Worm (Caenorhabditis elegans): ENCODE data around the gene mls-2.

Gene mls-2

DNA sequence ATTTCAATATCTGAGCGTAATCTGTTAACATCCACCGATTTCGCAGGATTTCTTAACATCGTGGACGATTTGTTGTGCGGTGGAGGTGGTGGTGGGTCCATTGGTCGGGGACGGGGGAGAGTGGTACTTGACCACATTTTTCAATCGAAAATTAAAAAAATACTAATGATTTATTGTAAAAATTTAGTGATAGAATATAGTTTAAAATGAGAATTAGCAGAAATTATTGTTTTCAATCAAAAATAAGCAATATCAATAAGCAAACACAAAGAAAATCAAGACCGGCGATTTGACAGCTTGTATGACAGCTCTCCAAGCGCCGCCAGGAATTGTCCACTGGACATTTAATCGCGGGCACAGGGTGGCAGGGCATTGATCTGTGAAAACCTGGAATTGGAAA is 20.8 kb upstream of the mls-2 start, which contains the start of gene hum-10:
Gene hum-10 (minus strand): TSS at position 101 of the 400 bp plus-strand sequence.
- no peak for TF ChIP-seq pax-3 (tag; optimal IDR thresholded peaks at IDR 0.05)
- no peak for TF ChIP-seq aly-2 (tag; optimal IDR thresholded peaks at IDR 0.05)

DNA sequence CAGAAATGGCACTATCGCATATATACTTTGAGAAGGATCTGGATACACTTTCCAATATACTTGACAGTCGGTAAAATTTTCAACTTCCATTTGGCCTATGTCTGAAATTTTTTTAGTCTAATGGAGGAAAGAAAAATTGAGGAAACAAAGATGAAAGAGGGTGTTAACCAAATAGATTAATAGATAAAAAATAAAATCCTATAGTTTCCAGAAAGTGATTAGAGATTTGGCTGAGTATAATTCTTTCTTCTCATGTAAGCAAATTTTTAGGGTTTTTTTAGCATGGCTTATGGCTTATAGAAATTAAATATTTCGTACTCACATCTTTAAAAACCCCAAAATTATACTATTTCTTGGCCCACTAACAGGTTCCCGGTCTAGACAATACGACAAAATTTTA is 8.4 kb upstream of the mls-2 start, which contains the start of gene npr-1:
Gene npr-1 (minus strand): TSS at position 101 of the 400 bp plus-strand sequence.
- TF ChIP-seq hlh-4 (tag; optimal IDR thresholded peaks at IDR 0.05), result no peak
- no peak for TF ChIP-seq fkh-8 (tag; optimal IDR thresholded peaks at IDR 0.05)
- TF ChIP-seq xbp-1 (tag; optimal IDR thresholded peaks at IDR 0.05), result no peak
- TF ChIP-seq ztf-4 (tag; optimal IDR thresholded peaks at IDR 0.05), result no peak
- no peak for TF ChIP-seq dsc-1 (tag; optimal IDR thresholded peaks at IDR 0.05)
- TF ChIP-seq lin-39 (tag; optimal IDR thresholded peaks at IDR 0.05), result no peak
- no peak for TF ChIP-seq fos-1 (tag; optimal IDR thresholded peaks at IDR 0.05)
- no peak for TF ChIP-seq mdl-1 (tag; optimal IDR thresholded peaks at IDR 0.05)
- no peak for TF ChIP-seq hlh-17 (GFP tag; optimal IDR thresholded peaks at IDR 0.05; ENCODE audit: borderline replicate concordance)
- no peak for TF ChIP-seq vab-15 (tag; optimal IDR thresholded peaks at IDR 0.05)
- TF ChIP-seq unc-86 (tag; optimal IDR thresholded peaks at IDR 0.05), result no peak
- no peak for TF ChIP-seq aly-2 (tag; optimal IDR thresholded peaks at IDR 0.05)
- TF ChIP-seq alr-1 (tag; optimal IDR thresholded peaks at IDR 0.05; ENCODE audit: borderline replicate concordance), result no peak
- TF ChIP-seq unc-98 (GFP tag; IDR thresholded peaks at IDR 0.05), result no peak
- no peak for TF ChIP-seq F16B12.6 (tag; optimal IDR thresholded peaks at IDR 0.05)
- no peak for TF ChIP-seq C34B4.2 (tag; optimal IDR thresholded peaks at IDR 0.05)
- TF ChIP-seq nhr-19 (GFP tag; conservative IDR thresholded peaks at IDR 0.05), result no peak

DNA sequence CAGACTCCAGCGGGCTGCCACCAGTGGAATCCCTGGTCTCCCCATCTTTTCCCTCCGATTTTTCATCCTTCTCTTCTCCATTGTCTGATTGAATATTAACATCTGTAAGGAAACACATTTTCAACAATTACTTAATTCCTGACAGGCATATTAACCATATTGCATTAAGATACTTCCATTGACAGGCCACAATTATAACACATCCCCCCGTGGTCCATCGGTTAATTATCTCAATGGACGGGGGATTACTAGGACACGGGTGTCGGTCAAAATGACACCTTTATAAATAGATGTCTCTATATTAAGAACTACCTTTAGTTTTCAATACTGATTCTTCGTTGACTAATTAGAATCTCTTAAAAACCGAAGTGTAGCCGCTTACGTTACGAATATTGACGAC is 1.7 kb downstream of the mls-2 start:
- TF ChIP-seq ces-1 (GFP tag; optimal IDR thresholded peaks at IDR 0.05) (no peak), alr-1 (tag; optimal IDR thresholded peaks at IDR 0.05; ENCODE audit: borderline replicate concordance) (no peak), nhr-237 (tag; optimal IDR thresholded peaks at IDR 0.05) (no peak), unc-30 (tag; optimal IDR thresholded peaks at IDR 0.05) (no peak), unc-62 (GFP tag; optimal IDR thresholded peaks at IDR 0.05) (no peak), fkh-10 (GFP tag; optimal IDR thresholded peaks at IDR 0.05) (no peak), pax-3 (tag; optimal IDR thresholded peaks at IDR 0.05) (no peak), aly-2 (tag; optimal IDR thresholded peaks at IDR 0.05) (no peak), nhr-76 (tag; optimal IDR thresholded peaks at IDR 0.05) (no peak)

DNA sequence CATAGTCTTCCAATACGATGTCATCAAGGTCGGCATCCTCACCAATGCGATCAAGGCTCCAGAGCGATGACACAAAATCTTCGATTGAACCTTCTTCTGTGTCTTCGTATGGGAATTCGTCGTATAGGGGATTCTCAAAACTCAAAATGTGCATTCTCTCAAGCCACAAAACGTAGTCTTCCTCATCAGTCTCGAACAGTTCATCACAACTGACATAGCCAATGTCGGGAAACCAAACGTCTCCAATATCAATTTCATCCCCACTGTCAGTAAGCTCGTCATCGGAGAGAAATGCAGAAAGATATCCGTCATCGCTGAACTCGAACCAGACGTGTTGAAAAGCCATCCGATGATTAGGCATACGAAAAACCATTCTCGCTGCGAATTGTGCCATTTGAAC is 6.7 kb downstream of the mls-2 start, which contains the start of gene C39E6.2:
Gene C39E6.2 (minus strand): TSS at position 394 of the 400 bp plus-strand sequence.
- no peak for TF ChIP-seq ceh-8 (GFP tag; optimal IDR thresholded peaks at IDR 0.05)
- TF ChIP-seq ceh-82 (tag; optimal IDR thresholded peaks at IDR 0.05), result no peak
- no peak for TF ChIP-seq ceh-90 (tag; optimal IDR thresholded peaks at IDR 0.05)
- no peak for TF ChIP-seq ztf-11 (tag; optimal IDR thresholded peaks at IDR 0.05)
- no peak for TF ChIP-seq jun-1 (tag; optimal IDR thresholded peaks at IDR 0.05)
- no peak for TF ChIP-seq efl-1 (optimal IDR thresholded peaks at IDR 0.05)
- TF ChIP-seq efl-1 (GFP tag; optimal IDR thresholded peaks at IDR 0.05 in 1 of 2), result peak in 1 of 2 experiments; percentile 18

DNA sequence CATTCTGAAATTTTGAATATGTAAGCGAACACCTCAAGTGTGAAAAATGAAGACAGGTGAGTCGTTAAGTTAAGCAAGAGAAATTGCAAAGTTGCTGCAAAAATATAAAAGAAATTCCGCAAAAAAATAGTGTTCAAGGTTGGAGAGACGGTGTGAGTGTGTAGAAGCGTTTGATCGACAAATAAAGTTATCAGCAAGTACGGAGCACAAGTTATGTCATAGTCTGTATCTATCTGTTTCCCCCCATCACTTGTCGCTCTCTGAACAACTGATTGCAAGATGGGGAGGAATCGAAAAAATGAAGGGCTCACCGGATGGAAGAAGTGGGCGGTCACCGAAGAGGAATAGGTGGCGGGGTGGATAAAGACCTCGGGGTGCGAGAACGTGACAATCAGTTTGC is 12.4 kb downstream of the mls-2 start, which contains the start of gene lon-2:
Gene lon-2 (minus strand): TSS at position 4 of the 400 bp plus-strand sequence.
- TF ChIP-seq lin-35 (GFP tag; optimal IDR thresholded peaks at IDR 0.05) (peak in 1 of 2 experiments; percentile 4), Y116A8C.19 (tag; optimal IDR thresholded peaks at IDR 0.05; ENCODE audit: borderline replicate concordance) (no peak), egl-13 (tag; optimal IDR thresholded peaks at IDR 0.05) (no peak), hlh-17 (GFP tag; optimal IDR thresholded peaks at IDR 0.05; ENCODE audit: borderline replicate concordance) (no peak), lin-14 (GFP tag; optimal IDR thresholded peaks at IDR 0.05) (no peak), ceh-88 (GFP tag; IDR thresholded peaks at IDR 0.05) (no peak), dpl-1 (GFP tag; optimal IDR thresholded peaks at IDR 0.05) (no peak), nhr-19 (GFP tag; conservative IDR thresholded peaks at IDR 0.05) (no peak), alr-1 (tag; optimal IDR thresholded peaks at IDR 0.05; ENCODE audit: borderline replicate concordance) (no peak), elt-2 (tag; optimal IDR thresholded peaks at IDR 0.05) (peak; percentile 19), mdl-1 (tag; optimal IDR thresholded peaks at IDR 0.05) (no peak), efl-1 (optimal IDR thresholded peaks at IDR 0.05) (no peak), efl-1 (GFP tag; optimal IDR thresholded peaks at IDR 0.05 in 1 of 2) (peak in 1 of 2 experiments; percentile 1), fkh-10 (GFP tag; optimal IDR thresholded peaks at IDR 0.05) (no peak), unc-130 (tag; optimal IDR thresholded peaks at IDR 0.05) (no peak), nhr-84 (tag; optimal IDR thresholded peaks at IDR 0.05) (no peak), nhr-71 (tag; optimal IDR thresholded peaks at IDR 0.05) (no peak)

Data from whole organism, L1 larva.